Worm (Caenorhabditis elegans) whole organism, late embryonic: ENCODE data around the gene F15B9.6.
A peak's percentile ranks its signal among the peaks of the same experiment; 100 is the strongest.

ENCODE experiments used
- K02D7.2 ChIP-seq: sonication (generic microtip); optimal IDR thresholded peaks from 2 replicates; lab custom pipeline; 2017; ENCODE audit warnings: mild to moderate bottlenecking, missing genetic modification characterization, missing compliant biosample characterization
- ceh-2 ChIP-seq: sonication (generic microtip); optimal IDR thresholded peaks from 2 replicates; lab custom pipeline; 2016; ENCODE audit warnings: missing genotype, missing genetic modification characterization, missing compliant biosample characterization
- ets-4 ChIP-seq: sonication (generic microtip); optimal IDR thresholded peaks from 2 replicates; lab custom pipeline; 2016; ENCODE audit warnings: missing genetic modification characterization, missing compliant biosample characterization
- fkh-10 ChIP-seq: fragments of 150-350 bp; optimal IDR thresholded peaks from 2 replicates; lab custom pipeline; 2014; ENCODE audit warnings: missing biosample characterization, missing genetic modification reagents, missing genetic modification characterization
- hlh-6 ChIP-seq: sonication (generic microtip); optimal IDR thresholded peaks from 2 replicates; lab custom pipeline; 2016; ENCODE audit warnings: missing genotype, missing genetic modification characterization, missing compliant biosample characterization
- tbx-2 ChIP-seq: sonication (generic microtip); optimal IDR thresholded peaks from 2 replicates; lab custom pipeline; 2016; ENCODE audit warnings: missing genetic modification characterization, missing compliant biosample characterization
- unc-86 ChIP-seq: sonication (generic microtip); optimal IDR thresholded peaks from 2 replicates; lab custom pipeline; 2016; ENCODE audit warnings: missing genetic modification characterization, missing compliant biosample characterization

DNA sequence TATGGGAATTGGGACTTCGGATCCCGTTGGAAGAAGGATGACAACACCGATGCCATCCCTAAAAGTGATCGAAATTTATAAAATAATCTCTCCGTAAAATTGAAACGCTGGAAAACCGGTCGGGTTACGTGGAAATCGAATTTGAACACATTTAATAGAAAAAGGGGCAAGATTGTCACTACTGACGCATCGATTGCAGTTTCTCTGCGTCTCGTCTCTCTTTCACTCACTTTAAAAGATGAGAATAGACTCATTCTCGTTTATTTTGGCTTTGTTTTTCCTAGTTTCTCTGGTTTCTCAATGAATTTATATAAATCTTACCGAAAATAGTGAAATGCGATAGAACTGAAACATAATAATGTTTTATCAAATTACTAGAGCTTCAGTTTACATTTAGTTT lies 27.7 kb downstream of the F15B9.6 start, which contains the start of gene scyl-1:
- no peak for TF ChIP-seq ceh-2 (tag; lab: Kevin White, UChicago)
- TF ChIP-seq tbx-2 (tag; lab: Kevin White, UChicago): peak; percentile 54
- TF ChIP-seq unc-86: no peak
- TF ChIP-seq hlh-6 (tag; lab: Kevin White, UChicago): no peak
- TF ChIP-seq K02D7.2: no peak
- TF ChIP-seq fkh-10 (GFP tag; lab: Kevin White, UChicago): no peak
- TF ChIP-seq ets-4: no peak
